Worm (Caenorhabditis elegans) whole organism, L4 larva: ENCODE measurements around the gene unc-1.
A peak's percentile ranks its signal among the peaks of the same experiment; 100 is the strongest.

ENCODE experiments used
- nhr-76 ChIP-seq: fragments of 150-350 bp; optimal IDR thresholded peaks from 2 replicates; lab custom pipeline; 2014; ENCODE audit warnings: missing biosample characterization, missing genetic modification characterization
- unc-130 ChIP-seq: sonication (generic microtip); optimal IDR thresholded peaks from 2 replicates; lab custom pipeline; 2016; ENCODE audit warnings: missing genetic modification reagents, missing genetic modification characterization, missing compliant biosample characterization
- unc-62 ChIP-seq, 3 experiments: fragments of 150-350 bp in 1 of 3; sonication (generic microtip); optimal IDR thresholded peaks in 2 of 3; peaks in 1 of 3; 1 replicate in 1 of 3; 2 replicates in 2 of 3; lab custom pipeline; 2014 to 2017; ENCODE audit warnings: missing biosample characterization in 3 of 3, missing genetic modification characterization in 3 of 3, missing genetic modification reagents in 3 of 3, missing genotype in 1 of 3

ce11 chrX:1085000-1085399, 22.7 kb upstream of the unc-1 start:
- TF ChIP-seq unc-62 (GFP tag; optimal IDR thresholded peaks at IDR 0.05 in 1 of 2; lab: Kevin White, UChicago) (peak in 1 of 2 experiments; percentile 96), unc-62 (tag; optimal IDR thresholded peaks at IDR 0.05; lab: Kevin White, UChicago) (no peak), unc-130 (GFP tag; lab: Kevin White, UChicago) (no peak), nhr-76 (tag; lab: Kevin White, UChicago) (no peak)
